Fruit fly (Drosophila melanogaster) whole organism, prepupa: ENCODE results near the gene Sur.
A peak's percentile ranks its signal among the peaks of the same experiment; 100 is the strongest.

Source experiments
- CG11902 ChIP-seq: fragments of 200-800 bp; sonication (Bioruptor generic); optimal IDR thresholded peaks from 3 replicates; lab custom pipeline; 2016; ENCODE audit warnings: missing biosample characterization, missing genetic modification characterization
- CG32006 ChIP-seq: fragments of 200-800 bp; sonication (Bioruptor generic); optimal IDR thresholded peaks from 3 replicates; lab custom pipeline; 2017; ENCODE audit warnings: missing biosample characterization, mild to moderate bottlenecking, missing genetic modification characterization
- CG6163 ChIP-seq: fragments of 200-800 bp; sonication (Bioruptor generic); IDR thresholded peaks from 3 replicates; pipeline ENCODE4 v1.3.6; 2022; ENCODE audit warnings: missing biosample characterization, missing genetic modification characterization
- CG6792 ChIP-seq: fragments of 200-800 bp; sonication (Bioruptor generic); optimal IDR thresholded peaks from 3 replicates; lab custom pipeline; 2016; ENCODE audit warnings: missing biosample characterization, missing genetic modification characterization
- CG6854 ChIP-seq: fragments of 200-800 bp; sonication (Bioruptor generic); optimal IDR thresholded peaks from 2 replicates; lab custom pipeline; 2017; ENCODE audit warnings: missing biosample characterization, mild to moderate bottlenecking, missing genetic modification characterization
- CG7368 ChIP-seq: fragments of 200-800 bp; sonication (Bioruptor generic); optimal IDR thresholded peaks from 3 replicates; lab custom pipeline; 2016; ENCODE audit warnings: missing biosample characterization, missing genetic modification characterization
- CG8632 ChIP-seq: fragments of 200-800 bp; sonication (Bioruptor generic); optimal IDR thresholded peaks from 3 replicates; lab custom pipeline; 2016; ENCODE audit warnings: missing biosample characterization, missing genetic modification characterization
- Eip93F ChIP-seq: fragments of 200-800 bp; sonication (Bioruptor generic); optimal IDR thresholded peaks from 2 replicates; lab custom pipeline; 2016; ENCODE audit warnings: missing biosample characterization, mild to moderate bottlenecking, missing genetic modification characterization
- OdsH ChIP-seq: fragments of 200-800 bp; sonication (Bioruptor generic); optimal IDR thresholded peaks from 3 replicates; lab custom pipeline; 2016; ENCODE audit warnings: missing biosample characterization, missing genetic modification characterization
- Smox ChIP-seq: fragments of 200-800 bp; sonication (Bioruptor generic); optimal IDR thresholded peaks from 3 replicates; lab custom pipeline; 2016; ENCODE audit warnings: missing biosample characterization, missing genetic modification characterization
- pdm3 ChIP-seq: fragments of 200-800 bp; sonication (Bioruptor generic); optimal IDR thresholded peaks from 3 replicates; lab custom pipeline; 2016; ENCODE audit warnings: missing biosample characterization, missing genetic modification characterization
- svp ChIP-seq: fragments of 200-800 bp; sonication (Bioruptor generic); peaks from one replicate; lab custom pipeline; 2016; ENCODE audit warnings: missing biosample characterization, missing genetic modification characterization

DNA sequence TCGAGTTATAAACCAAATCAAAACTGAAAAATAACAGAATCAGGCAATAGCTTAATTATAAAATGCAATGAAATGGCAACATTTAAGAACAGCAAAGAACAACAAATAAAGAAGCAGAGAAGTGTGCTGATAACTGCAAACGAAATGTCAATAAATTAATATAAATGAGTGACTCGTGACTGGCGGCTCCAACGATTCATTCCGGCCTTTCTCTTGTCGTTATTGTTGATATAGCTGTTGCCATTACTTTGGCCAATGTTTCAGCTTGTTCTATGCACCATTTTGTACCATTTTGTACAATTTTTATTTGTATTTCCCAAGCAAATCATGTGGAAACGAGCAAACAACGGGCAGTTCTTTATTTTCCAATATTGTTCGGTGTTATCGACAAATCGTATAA, 53.3 kb downstream of the Sur start:
- TF ChIP-seq CG6792 (GFP tag; lab: Kevin White, UChicago) (no peak), CG6163 (GFP tag; lab: Robert Waterston, UW) (no peak), pdm3 (GFP tag; lab: Kevin White, UChicago) (no peak), CG8632 (GFP tag; lab: Kevin White, UChicago) (no peak), CG11902 (GFP tag; lab: Kevin White, UChicago) (no peak), CG6854 (no peak), svp (GFP tag; lab: Kevin White, UChicago) (peak; percentile 53), OdsH (GFP tag; lab: Kevin White, UChicago) (no peak), Smox (no peak), CG7368 (no peak), Eip93F (no peak), CG32006 (GFP tag; lab: Kevin White, UChicago) (no peak)
